Worm (Caenorhabditis elegans) whole organism, L4 larva: ENCODE results near the gene T28F3.9.

Experiments
- ZK337.2 ChIP-seq: fragments of 200-800 bp; sonication (Bioruptor generic); IDR thresholded peaks from 2 replicates; pipeline ENCODE4 v1.3.6; 2022; ENCODE audit warnings: missing genetic modification reagents, missing genetic modification characterization, missing compliant biosample characterization
- cey-2 ChIP-seq: sonication (generic microtip); optimal IDR thresholded peaks from 3 replicates; lab custom pipeline; 2017; ENCODE audit warnings: missing genetic modification characterization, mild to moderate bottlenecking, missing compliant biosample characterization, antibody characterized with exemption, borderline replicate concordance; ENCODE audit not compliant: insufficient read depth
- hmg-1.1 ChIP-seq: fragments of 200-800 bp; sonication (Bioruptor generic); IDR thresholded peaks from 2 replicates; pipeline ENCODE4 v1.3.6; 2022; ENCODE audit warnings: missing genetic modification reagents, missing genetic modification characterization, missing compliant biosample characterization
- unc-39 ChIP-seq: sonication (generic microtip); optimal IDR thresholded peaks from 2 replicates; lab custom pipeline; 2017; ENCODE audit warnings: missing biosample characterization, missing genetic modification characterization
- unc-62 ChIP-seq, 3 experiments: fragments of 150-350 bp in 1 of 3; sonication (generic microtip); optimal IDR thresholded peaks in 2 of 3; peaks in 1 of 3; 1 replicate in 1 of 3; 2 replicates in 2 of 3; lab custom pipeline; 2014 to 2017; ENCODE audit warnings: missing biosample characterization in 3 of 3, missing genetic modification characterization in 3 of 3, missing genetic modification reagents in 3 of 3, missing genotype in 1 of 3

T28F3.9 gene

DNA sequence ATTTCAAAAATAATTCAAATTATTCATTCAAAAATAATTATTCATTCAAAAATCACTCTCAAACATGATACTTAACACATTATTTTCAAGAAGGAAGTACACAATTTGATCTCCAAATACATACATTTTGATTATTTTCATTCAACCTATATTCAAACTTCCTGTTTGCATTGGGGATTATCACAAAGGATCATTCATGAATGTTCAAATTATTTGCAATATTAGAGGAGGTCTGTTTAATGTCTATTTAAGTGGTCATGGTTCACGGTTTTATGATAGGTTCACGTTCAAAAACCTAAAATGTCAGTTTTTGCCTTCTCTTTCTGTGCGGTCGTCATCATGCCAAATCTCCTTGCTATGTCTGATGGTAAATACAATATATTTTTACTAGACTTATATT lies 52.8 kb downstream of the T28F3.9 start, which contains the start of gene clec-202:
TSS of gene clec-202 (plus strand) at position 301 of the 400 bp plus-strand sequence.
- TF ChIP-seq unc-39 (tag; lab: Kevin White, UChicago), result no peak
- no peak for TF ChIP-seq ZK337.2
- TF ChIP-seq cey-2 (tag; lab: Kevin White, UChicago), result no peak
- TF ChIP-seq hmg-1.1, result no peak
- TF ChIP-seq unc-62 (GFP tag; optimal IDR thresholded peaks at IDR 0.05 in 1 of 2; lab: Kevin White, UChicago), result peak in 1 of 2 experiments; percentile 37
- no peak for TF ChIP-seq unc-62 (tag; optimal IDR thresholded peaks at IDR 0.05; lab: Kevin White, UChicago)
- TF ChIP-seq, all 104 proteins: peak for 1
